Fruit fly (Drosophila melanogaster) S2 (cell line): ENCODE results near the gene Duba.

Experiments used
- CG8478 ChIP-seq: fragments of >200 bp; optimal IDR thresholded peaks from 2 replicates; lab custom pipeline; 2018
- CTCF ChIP-seq, 2 experiments: fragments of >200 bp; optimal IDR thresholded peaks; 2 replicates each; lab custom pipeline; 2018

DNA sequence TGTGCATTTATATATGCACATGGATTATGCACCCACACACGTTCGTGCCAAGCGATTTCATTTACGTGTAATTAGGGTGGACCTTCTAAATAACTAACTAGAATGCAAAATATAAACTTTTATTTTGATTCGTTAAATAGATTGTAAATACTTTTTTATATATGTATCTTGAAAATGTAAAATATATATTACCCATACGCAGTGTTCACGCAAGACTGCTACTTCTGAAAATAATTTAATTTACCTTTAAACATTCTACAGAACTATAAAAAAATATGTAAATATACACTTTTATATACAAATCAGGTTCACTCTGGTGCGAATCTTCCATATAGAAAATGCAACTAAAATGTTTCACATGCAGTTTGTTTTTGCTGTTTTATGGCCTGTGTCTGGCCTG is 15.5 kb downstream of the Duba start:
- no peak for TF ChIP-seq CG8478
- no peak for TF ChIP-seq CTCF (optimal IDR thresholded peaks at IDR 0.05; lab: Kevin White, UChicago)
